Worm (Caenorhabditis elegans): ENCODE results near the gene B0303.14.

DNA sequence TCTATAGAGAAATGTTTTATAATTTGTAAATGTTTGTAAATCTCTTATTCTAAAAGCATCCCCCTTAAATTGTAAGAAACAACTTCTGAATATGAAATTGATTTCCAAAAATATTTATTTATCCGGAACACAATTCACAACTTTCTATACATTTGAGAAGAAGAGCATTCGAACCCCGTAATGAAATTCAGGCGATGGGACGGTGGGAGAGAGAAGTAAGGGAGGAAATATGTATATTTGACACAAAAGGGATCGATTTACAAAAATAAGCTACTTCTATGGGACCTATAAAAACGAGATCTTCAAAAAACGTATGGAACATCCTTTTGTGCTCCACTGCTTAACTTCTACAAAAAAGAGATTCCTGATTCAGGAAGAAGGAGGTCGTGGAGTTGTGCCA lies 9.2 kb upstream of the B0303.14 start:
- TF ChIP-seq tab-1 (GFP tag; IDR thresholded peaks at IDR 0.05), result no peak
- TF ChIP-seq ref-1 (GFP tag; conservative IDR thresholded peaks at IDR 0.05), result no peak
- TF ChIP-seq med-1 (GFP tag; optimal IDR thresholded peaks at IDR 0.05; ENCODE audit: insufficient read depth), result no peak
- no peak for TF ChIP-seq flt-1 (GFP tag; IDR thresholded peaks at IDR 0.05)
- no peak for TF ChIP-seq klf-2 (GFP tag; conservative IDR thresholded peaks at IDR 0.05)
